Fruit fly (Drosophila melanogaster) whole organism, embryonic: ENCODE data around the gene CG13876.
A peak's percentile ranks its signal among the peaks of the same experiment; 100 is the strongest.

Experiments used
- BEAF-32 ChIP-seq: fragments of 200-800 bp; sonication (Bioruptor generic); optimal IDR thresholded peaks from 3 replicates; lab custom pipeline; 2017; ENCODE audit warnings: missing biosample characterization, missing genetic modification characterization, mild to moderate bottlenecking, moderate library complexity, missing genetic modification reagents
- CG11085 ChIP-seq: fragments of 200-800 bp; sonication (Bioruptor generic); IDR thresholded peaks from 2 replicates; pipeline ENCODE4 v1.3.6; 2022; ENCODE audit warnings: missing biosample characterization, missing genetic modification characterization
- CG13287 ChIP-seq: fragments of 200-800 bp; sonication (Bioruptor generic); IDR thresholded peaks from 2 replicates; pipeline ENCODE4 v1.3.6; 2022; ENCODE audit warnings: missing biosample characterization, missing genetic modification characterization; ENCODE audit not compliant: partially characterized antibody
- CG14710 ChIP-seq: fragments of 200-800 bp; sonication (Bioruptor generic); optimal IDR thresholded peaks from 3 replicates; lab custom pipeline; 2019; ENCODE audit warnings: missing biosample characterization, mild to moderate bottlenecking, missing genetic modification characterization, moderate library complexity
- CG14965 ChIP-seq: fragments of 200-800 bp; sonication (Bioruptor generic); optimal IDR thresholded peaks from 2 replicates; lab custom pipeline; 2016; ENCODE audit warnings: missing biosample characterization, missing genetic modification characterization, borderline replicate concordance
- CG15269 ChIP-seq: fragments of 200-800 bp; sonication (Bioruptor generic); optimal IDR thresholded peaks from 2 replicates; lab custom pipeline; 2018; ENCODE audit warnings: missing biosample characterization, mild to moderate bottlenecking, missing genetic modification characterization, moderate library complexity
- CG1529 ChIP-seq: fragments of 200-800 bp; sonication (Bioruptor generic); optimal IDR thresholded peaks from 3 replicates; lab custom pipeline; 2018; ENCODE audit warnings: missing biosample characterization, missing genetic modification characterization
- CG1603 ChIP-seq: fragments of 200-800 bp; sonication (Bioruptor generic); optimal IDR thresholded peaks from 2 replicates; lab custom pipeline; 2019; ENCODE audit warnings: missing biosample characterization, mild to moderate bottlenecking, missing genetic modification characterization, moderate library complexity
- CG16779 ChIP-seq: fragments of 200-800 bp; sonication (Bioruptor generic); IDR thresholded peaks from 2 replicates; pipeline ENCODE4 v1.3.6; 2022; ENCODE audit warnings: missing biosample characterization, missing genetic modification characterization
- CG16813 ChIP-seq: fragments of 200-800 bp; sonication (Bioruptor generic); IDR thresholded peaks from 3 replicates; pipeline ENCODE4 v1.3.6; 2022; ENCODE audit warnings: missing biosample characterization, missing genetic modification characterization; ENCODE audit not compliant: partially characterized antibody
- CG18262 ChIP-seq: fragments of 200-800 bp; optimal IDR thresholded peaks from 3 replicates; lab custom pipeline; 2019; ENCODE audit warnings: missing biosample characterization, mild to moderate bottlenecking, missing genetic modification characterization, moderate library complexity
- CG2120 ChIP-seq: fragments of 200-800 bp; sonication (Bioruptor generic); optimal IDR thresholded peaks from 3 replicates; lab custom pipeline; 2016; ENCODE audit warnings: missing biosample characterization, missing genetic modification characterization
- CG2875 ChIP-seq: fragments of 200-800 bp; sonication (Bioruptor generic); optimal IDR thresholded peaks from 2 replicates; lab custom pipeline; 2017; ENCODE audit warnings: missing biosample characterization, mild to moderate bottlenecking, missing genetic modification characterization, missing genetic modification reagents
- CG32767 ChIP-seq: fragments of 200-800 bp; sonication (Bioruptor generic); IDR thresholded peaks from 2 replicates; pipeline ENCODE4 v1.3.6; 2022; ENCODE audit warnings: missing biosample characterization, missing genetic modification characterization
- CG33557 ChIP-seq: fragments of 200-800 bp; sonication (Bioruptor generic); optimal IDR thresholded peaks from 2 replicates; lab custom pipeline; 2019; ENCODE audit warnings: missing biosample characterization, mild to moderate bottlenecking, missing genetic modification characterization, moderate library complexity
- CG4617 ChIP-seq: fragments of 200-800 bp; sonication (Bioruptor generic); optimal IDR thresholded peaks from 3 replicates; lab custom pipeline; 2016; ENCODE audit warnings: missing biosample characterization, missing genetic modification characterization, borderline replicate concordance
- CG4820 ChIP-seq: fragments of 200-800 bp; sonication (Bioruptor generic); optimal IDR thresholded peaks from 3 replicates; lab custom pipeline; 2016; ENCODE audit warnings: missing biosample characterization, missing genetic modification characterization
- CG7928 ChIP-seq: fragments of 200-800 bp; sonication (Bioruptor generic); optimal IDR thresholded peaks from 2 replicates; lab custom pipeline; 2017; ENCODE audit warnings: missing biosample characterization, mild to moderate bottlenecking, missing genetic modification characterization
- CG8290 ChIP-seq, 3 experiments: fragments of 200-800 bp; sonication (Bioruptor generic); optimal IDR thresholded peaks; 2 replicates each; lab custom pipeline; 2016 to 2019; ENCODE audit warnings: missing biosample characterization in 3 of 3, missing genetic modification characterization in 3 of 3, mild to moderate bottlenecking in 2 of 3, moderate library complexity in 1 of 3
- CG9932 ChIP-seq: fragments of 200-800 bp; sonication (Bioruptor generic); IDR thresholded peaks from 2 replicates; pipeline ENCODE4 v1.3.6; 2022; ENCODE audit warnings: missing biosample characterization, missing genetic modification characterization
- Dll ChIP-seq: fragments of 200-800 bp; sonication (Bioruptor generic); IDR thresholded peaks from 4 replicates; pipeline ENCODE4 v1.3.6; 2022; ENCODE audit warnings: missing biosample characterization, missing genetic modification characterization; ENCODE audit not compliant: partially characterized antibody
- Dp ChIP-seq: fragments of 200-800 bp; sonication (Bioruptor generic); optimal IDR thresholded peaks from 2 replicates; lab custom pipeline; 2018; ENCODE audit warnings: missing biosample characterization, mild to moderate bottlenecking, missing genetic modification characterization, moderate library complexity
- H2.0 ChIP-seq: fragments of 200-800 bp; sonication (Bioruptor generic); IDR thresholded peaks from 2 replicates; pipeline ENCODE4 v1.3.6; 2022; ENCODE audit warnings: missing biosample characterization, missing genetic modification characterization
- Lhr ChIP-seq: fragments of 200-800 bp; sonication (Bioruptor generic); optimal IDR thresholded peaks from 3 replicates; lab custom pipeline; 2017; ENCODE audit warnings: mild to moderate bottlenecking, missing biosample characterization, missing genetic modification reagents, missing genetic modification characterization
- Myb ChIP-seq: fragments of 200-800 bp; sonication (Bioruptor generic); optimal IDR thresholded peaks from 2 replicates; lab custom pipeline; 2016; ENCODE audit warnings: missing biosample characterization, missing genetic modification characterization
- NC2β ChIP-seq: fragments of 200-800 bp; sonication (Bioruptor generic); optimal IDR thresholded peaks from 2 replicates; lab custom pipeline; 2016; ENCODE audit warnings: missing biosample characterization, missing genetic modification characterization
- Stat92E ChIP-seq, 3 experiments: fragments of >200 bp in 2 of 3; fragments of 200-800 bp in 1 of 3; sonication (Bioruptor generic) in 1 of 3; optimal IDR thresholded peaks; 2 replicates each; lab custom pipeline; 2017 to 2019; ENCODE audit warnings: missing biosample characterization in 3 of 3, missing genetic modification characterization in 3 of 3, mild to moderate bottlenecking in 1 of 3, moderate library complexity in 1 of 3
- Xbp1 ChIP-seq: fragments of 200-800 bp; sonication (Bioruptor generic); optimal IDR thresholded peaks from 3 replicates; lab custom pipeline; 2016; ENCODE audit warnings: missing biosample characterization, mild to moderate bottlenecking, missing genetic modification characterization
- YL-1 ChIP-seq: fragments of 200-800 bp; sonication (Bioruptor generic); optimal IDR thresholded peaks from 3 replicates; lab custom pipeline; 2017; ENCODE audit warnings: missing biosample characterization, mild to moderate bottlenecking, missing genetic modification characterization
- ash1 ChIP-seq: fragments of 200-800 bp; sonication (Bioruptor generic); optimal IDR thresholded peaks from 2 replicates; lab custom pipeline; 2018; ENCODE audit warnings: missing biosample characterization, mild to moderate bottlenecking, missing genetic modification characterization
- da ChIP-seq: fragments of 200-800 bp; sonication (Bioruptor generic); optimal IDR thresholded peaks from 2 replicates; lab custom pipeline; 2016; ENCODE audit warnings: missing biosample characterization, missing genetic modification characterization
- gfzf ChIP-seq: fragments of 200-800 bp; sonication (Bioruptor generic); optimal IDR thresholded peaks from 2 replicates; lab custom pipeline; 2016; ENCODE audit warnings: missing biosample characterization, mild to moderate bottlenecking, missing genetic modification characterization, moderate library complexity
- hbn ChIP-seq: fragments of 200-800 bp; sonication (Bioruptor generic); IDR thresholded peaks from 2 replicates; pipeline ENCODE4 v1.3.6; 2022; ENCODE audit warnings: missing biosample characterization, missing genetic modification characterization; ENCODE audit not compliant: partially characterized antibody
- insv ChIP-seq, 2 experiments: fragments of 200-800 bp; sonication (Bioruptor generic); optimal IDR thresholded peaks; 3 replicates each; lab custom pipeline; 2016 to 2018; ENCODE audit warnings: missing biosample characterization in 2 of 2, missing genetic modification characterization in 2 of 2
- jigr1 ChIP-seq: fragments of 200-800 bp; sonication (Bioruptor generic); IDR thresholded peaks from 3 replicates; pipeline ENCODE4 v1.3.6; 2022; ENCODE audit warnings: missing biosample characterization, missing genetic modification characterization
- kah ChIP-seq: fragments of 200-800 bp; sonication (Bioruptor generic); optimal IDR thresholded peaks from 2 replicates; lab custom pipeline; 2018; ENCODE audit warnings: missing biosample characterization, mild to moderate bottlenecking, missing genetic modification characterization
- mirr ChIP-seq: fragments of 200-800 bp; sonication (Bioruptor generic); optimal IDR thresholded peaks from 3 replicates; lab custom pipeline; 2018; ENCODE audit warnings: missing biosample characterization, mild to moderate bottlenecking, missing genetic modification characterization
- nerfin-2 ChIP-seq: fragments of 200-800 bp; sonication (Bioruptor generic); IDR thresholded peaks from 2 replicates; pipeline ENCODE4 v1.3.6; 2022; ENCODE audit warnings: missing biosample characterization, missing genetic modification characterization; ENCODE audit not compliant: partially characterized antibody
- nom ChIP-seq: fragments of 200-800 bp; sonication (Bioruptor generic); optimal IDR thresholded peaks from 2 replicates; lab custom pipeline; 2017; ENCODE audit warnings: missing biosample characterization, missing genetic modification characterization, mild to moderate bottlenecking, moderate library complexity, missing genetic modification reagents
- row ChIP-seq: fragments of 200-800 bp; sonication (Bioruptor generic); IDR thresholded peaks from 3 replicates; pipeline ENCODE4 v1.3.6; 2022; ENCODE audit warnings: missing biosample characterization, missing genetic modification characterization
- sim ChIP-seq: fragments of 200-800 bp; sonication (Bioruptor generic); IDR thresholded peaks from 2 replicates; pipeline ENCODE4 v1.3.6; 2022; ENCODE audit warnings: missing biosample characterization, missing genetic modification characterization
- slbo ChIP-seq: fragments of 200-800 bp; sonication (Bioruptor generic); IDR thresholded peaks from 2 replicates; pipeline ENCODE4 v1.3.6; 2022; ENCODE audit warnings: missing biosample characterization, missing genetic modification characterization
- sug ChIP-seq: fragments of 200-800 bp; optimal IDR thresholded peaks from 2 replicates; lab custom pipeline; 2019; ENCODE audit warnings: missing biosample characterization, mild to moderate bottlenecking, missing genetic modification characterization, moderate library complexity
- usp ChIP-seq: fragments of >200 bp; optimal IDR thresholded peaks from 2 replicates; lab custom pipeline; 2017; ENCODE audit warnings: missing biosample characterization, missing genetic modification characterization

CG13876 gene

dm6 chr3L:199754-200596 is 6.0 kb upstream of the CG13876 start, which contains the start of the genes rno and mri (continued):
- TF ChIP-seq CG32767 (GFP tag; lab: Robert Waterston, UW): peak; percentile 82
- TF ChIP-seq CG2875 (GFP tag; lab: Kevin White, UChicago): peak; percentile 4

DNA sequence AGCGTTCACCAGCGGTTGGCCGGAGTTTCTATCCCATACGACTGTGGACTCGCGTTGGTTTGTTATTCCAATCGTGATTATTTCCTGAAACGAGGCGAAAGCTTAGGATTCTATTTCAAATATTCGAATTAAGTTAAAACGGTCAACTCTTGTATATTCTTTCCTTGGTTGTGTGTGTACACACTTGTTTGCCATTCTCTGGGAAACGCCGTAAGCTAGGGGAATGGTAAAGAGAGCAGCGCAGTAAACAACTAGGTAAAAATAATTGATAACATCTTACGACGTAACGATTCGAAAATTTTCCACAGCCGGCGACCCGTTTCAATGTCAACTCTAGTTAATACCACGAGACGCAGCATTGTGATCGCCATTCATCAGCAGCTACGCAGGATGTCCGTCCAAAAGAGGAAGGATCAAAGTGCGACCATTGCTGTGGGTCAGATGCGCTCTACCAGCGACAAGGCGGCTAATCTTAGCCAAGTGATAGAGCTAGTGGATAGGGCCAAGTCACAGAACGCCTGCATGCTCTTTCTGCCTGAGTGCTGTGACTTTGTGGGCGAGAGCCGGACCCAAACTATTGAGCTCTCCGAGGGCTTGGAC is 2.3 kb upstream of the CG13876 start, which contains the start of gene NitFhit:
Gene NitFhit (plus strand): TSS at position 195 of the 600 bp plus-strand sequence.
- no peak for TF ChIP-seq CG8290 (GFP tag; optimal IDR thresholded peaks at IDR 0.05; lab: Kevin White, UChicago)
- TF ChIP-seq CG8290 (tag; optimal IDR thresholded peaks at IDR 0.05; lab: Kevin White, UChicago): peak in 1 of 2 experiments; percentile 17
- TF ChIP-seq CG16779 (GFP tag; lab: Robert Waterston, UW): no peak
- TF ChIP-seq CG1529: no peak
- TF ChIP-seq CG1603 (tag; lab: Kevin White, UChicago): peak; percentile 75
- TF ChIP-seq jigr1 (GFP tag; lab: Robert Waterston, UW): no peak
- TF ChIP-seq hbn: no peak
- no peak for TF ChIP-seq insv (GFP tag; optimal IDR thresholded peaks at IDR 0.05; lab: Kevin White, UChicago)
- TF ChIP-seq CG33557 (GFP tag; lab: Kevin White, UChicago): no peak
- TF ChIP-seq da (GFP tag; lab: Kevin White, UChicago): no peak
- TF ChIP-seq kah (GFP tag; lab: Kevin White, UChicago): no peak
- no peak for TF ChIP-seq ash1 (GFP tag; lab: Kevin White, UChicago)
- peak; percentile 52 for TF ChIP-seq nom (GFP tag; lab: Kevin White, UChicago)
- no peak for TF ChIP-seq nerfin-2 (GFP tag; lab: Robert Waterston, UW)
- no peak for TF ChIP-seq usp (GFP tag; lab: Kevin White, UChicago)
- TF ChIP-seq NC2β (GFP tag; lab: Kevin White, UChicago): no peak
- no peak for TF ChIP-seq CG2875 (GFP tag; lab: Kevin White, UChicago)
- TF ChIP-seq CG4820 (GFP tag; lab: Kevin White, UChicago): peak; percentile 87
- peak; percentile 48; the same call in 1 of the 3 replicates for TF ChIP-seq row (GFP tag; lab: Robert Waterston, UW)
- TF ChIP-seq mirr (GFP tag; lab: Kevin White, UChicago): peak; percentile 10
- TF ChIP-seq YL-1 (GFP tag; lab: Kevin White, UChicago): peak; percentile 66
- peak; percentile 36 for TF ChIP-seq sug (tag; lab: Kevin White, UChicago)
- TF ChIP-seq CG2120: peak; percentile 15
- TF ChIP-seq CG4617: peak; percentile 34
- TF ChIP-seq CG14965: no peak
- TF ChIP-seq Xbp1: peak; percentile 2
- no peak for TF ChIP-seq H2.0 (GFP tag; lab: Robert Waterston, UW)
- 0 out of 2 replicates have a peak, but pooled peaks have one; percentile 4 for TF ChIP-seq slbo
- no peak for TF ChIP-seq sim (GFP tag; lab: Robert Waterston, UW)
- no peak for TF ChIP-seq CG7928 (GFP tag; lab: Kevin White, UChicago)
- no peak for TF ChIP-seq CG13287 (GFP tag; lab: Robert Waterston, UW)
- no peak for TF ChIP-seq Lhr (GFP tag; lab: Kevin White, UChicago)
- no peak for TF ChIP-seq CG16813 (GFP tag; lab: Robert Waterston, UW)
- peak; percentile 6 for TF ChIP-seq BEAF-32 (GFP tag; lab: Kevin White, UChicago)
- no peak for TF ChIP-seq CG9932 (GFP tag; lab: Robert Waterston, UW)
- TF ChIP-seq CG11085 (GFP tag; lab: Robert Waterston, UW): no peak
- peak; percentile 56 for TF ChIP-seq Dp
- no peak for TF ChIP-seq CG18262 (tag; lab: Kevin White, UChicago)
- TF ChIP-seq Dll (GFP tag; lab: Robert Waterston, UW): no peak; the same call in 3 of the 4 replicates
- no peak for TF ChIP-seq CG15269 (tag; lab: Kevin White, UChicago)
- TF ChIP-seq CG14710: peak; percentile 100
- peak; percentile 95 for TF ChIP-seq Myb (GFP tag; lab: Kevin White, UChicago)
- TF ChIP-seq gfzf (GFP tag; lab: Kevin White, UChicago): no peak
- no peak for TF ChIP-seq Stat92E (GFP tag; optimal IDR thresholded peaks at IDR 0.05; lab: Kevin White, UChicago)
